Worm (Caenorhabditis elegans): Measurements from ENCODE around the gene ctr-9.

Gene ctr-9

DNA sequence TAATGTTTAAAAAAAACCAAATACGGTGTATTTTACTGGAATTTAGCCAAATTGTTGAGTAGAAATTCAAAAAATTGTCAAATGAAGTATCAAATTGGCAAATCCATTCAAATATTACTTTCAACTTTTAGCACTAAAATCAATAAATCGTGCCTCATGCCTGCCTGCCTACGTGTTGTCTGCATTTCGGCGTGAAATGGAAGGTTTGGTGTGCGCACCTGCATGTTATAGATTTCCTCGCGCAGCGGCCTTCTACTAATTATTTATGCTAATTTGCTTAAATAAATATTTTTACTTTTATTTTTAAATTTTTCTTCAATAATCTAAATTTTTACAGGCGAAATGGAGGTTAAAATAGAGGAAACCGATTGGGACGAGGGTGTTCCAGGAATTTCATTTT is 37.6 kb downstream of the ctr-9 start, which contains the start of gene ZK1098.2 (continued):
- TF ChIP-seq fkh-4 (tag; optimal IDR thresholded peaks at IDR 0.05; ENCODE audit: borderline replicate concordance) (no peak), unc-62 (GFP tag; optimal IDR thresholded peaks at IDR 0.05) (no peak), mdl-1 (tag; optimal IDR thresholded peaks at IDR 0.05) (no peak), lsy-2 (tag; optimal IDR thresholded peaks at IDR 0.05) (peak; percentile 30 to 53), snpc-4 (tag; optimal IDR thresholded peaks at IDR 0.05) (no peak), sup-37 (GFP tag; optimal IDR thresholded peaks at IDR 0.05) (no peak), ztf-11 (tag; optimal IDR thresholded peaks at IDR 0.05) (no peak), Y116A8C.19 (tag; optimal IDR thresholded peaks at IDR 0.05; ENCODE audit: borderline replicate concordance) (no peak), alr-1 (tag; optimal IDR thresholded peaks at IDR 0.05; ENCODE audit: borderline replicate concordance) (no peak), zip-4 (GFP tag; optimal IDR thresholded peaks at IDR 0.05) (no peak), ceh-90 (tag; optimal IDR thresholded peaks at IDR 0.05) (no peak), nhr-77 (tag; optimal IDR thresholded peaks at IDR 0.05) (no peak), jun-1 (tag; optimal IDR thresholded peaks at IDR 0.05) (no peak), ets-5 (GFP tag; IDR thresholded peaks at IDR 0.05) (no peak), pax-3 (tag; optimal IDR thresholded peaks at IDR 0.05) (no peak), unc-86 (tag; optimal IDR thresholded peaks at IDR 0.05) (no peak), pag-3 (tag; optimal IDR thresholded peaks at IDR 0.05; ENCODE audit: borderline replicate concordance, insufficient read depth) (no peak), mef-2 (tag; optimal IDR thresholded peaks at IDR 0.05) (no peak), C16A3.4 (tag; optimal IDR thresholded peaks at IDR 0.05) (peak; percentile 28), nhr-12 (tag; optimal IDR thresholded peaks at IDR 0.05) (no peak), mab-9 (GFP tag; IDR thresholded peaks at IDR 0.05) (no peak), tbx-2 (tag; optimal IDR thresholded peaks at IDR 0.05) (no peak), swsn-7 (tag; optimal IDR thresholded peaks at IDR 0.05) (no peak), lin-35 (GFP tag; optimal IDR thresholded peaks at IDR 0.05) (peak; percentile 22 to 32), nhr-47 (tag; optimal IDR thresholded peaks at IDR 0.05) (no peak), nhr-237 (tag; optimal IDR thresholded peaks at IDR 0.05) (no peak), efl-3 (GFP tag; optimal IDR thresholded peaks at IDR 0.05) (no peak), snu-23 (GFP tag; optimal IDR thresholded peaks at IDR 0.05) (peak; percentile 23), ceh-82 (tag; optimal IDR thresholded peaks at IDR 0.05) (no peak), ceh-88 (GFP tag; IDR thresholded peaks at IDR 0.05) (no peak), aly-2 (tag; optimal IDR thresholded peaks at IDR 0.05) (no peak), lin-39 (tag; optimal IDR thresholded peaks at IDR 0.05) (no peak), fkh-10 (GFP tag; optimal IDR thresholded peaks at IDR 0.05) (no peak), hlh-17 (GFP tag; optimal IDR thresholded peaks at IDR 0.05; ENCODE audit: borderline replicate concordance) (no peak), nhr-76 (tag; optimal IDR thresholded peaks at IDR 0.05) (no peak), hpl-2 (GFP tag; optimal IDR thresholded peaks at IDR 0.05) (no peak), blmp-1 (tag; optimal IDR thresholded peaks at IDR 0.05) (peak; percentile 46), unc-130 (tag; optimal IDR thresholded peaks at IDR 0.05) (no peak), mep-1 (tag; optimal IDR thresholded peaks at IDR 0.05) (peak; percentile 68), hlh-4 (tag; optimal IDR thresholded peaks at IDR 0.05) (no peak), nhr-90 (tag; optimal IDR thresholded peaks at IDR 0.05; ENCODE audit: poor library complexity) (no peak), ceh-8 (GFP tag; optimal IDR thresholded peaks at IDR 0.05) (no peak)

DNA sequence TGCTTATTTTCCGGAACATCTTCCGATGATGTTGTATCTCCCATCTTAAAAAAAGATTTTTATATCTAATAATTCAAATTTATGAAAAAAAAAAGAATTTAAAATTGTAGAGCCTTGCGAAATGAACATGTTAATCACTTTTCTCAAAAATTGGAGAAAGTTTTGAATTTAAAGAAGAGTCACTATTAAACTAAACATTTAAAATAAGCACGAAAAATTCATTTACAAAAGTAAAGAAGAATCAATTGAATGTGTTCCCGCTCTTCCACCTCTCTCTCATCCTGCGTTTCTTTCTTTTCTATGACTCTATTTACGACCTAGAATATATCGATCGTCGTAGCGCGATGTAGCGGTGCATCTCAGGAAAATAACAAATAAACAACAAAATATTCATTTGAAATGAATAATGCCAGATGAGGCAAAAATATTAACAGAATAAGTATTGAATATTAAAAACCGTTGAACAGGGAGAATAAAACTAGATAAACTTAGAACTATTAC is 47.5 kb downstream of the ctr-9 start, which contains the start of gene ZK1098.3:
TSS of gene ZK1098.3 (minus strand) at position 51 of the 501 bp plus-strand sequence.
- TF ChIP-seq sox-4 (tag; optimal IDR thresholded peaks at IDR 0.05), result no peak
- TF ChIP-seq aly-2 (tag; optimal IDR thresholded peaks at IDR 0.05), result no peak
- TF ChIP-seq ces-1 (GFP tag; optimal IDR thresholded peaks at IDR 0.05), result no peak
- TF ChIP-seq blmp-1 (tag; optimal IDR thresholded peaks at IDR 0.05), result peak; percentile 15
- TF ChIP-seq ztf-4 (tag; optimal IDR thresholded peaks at IDR 0.05), result no peak
- no peak for TF ChIP-seq nhr-20 (tag; optimal IDR thresholded peaks at IDR 0.05)
- TF ChIP-seq lin-35 (GFP tag; optimal IDR thresholded peaks at IDR 0.05), result peak in 1 of 2 experiments; percentile 12
- no peak for TF ChIP-seq mab-9 (GFP tag; IDR thresholded peaks at IDR 0.05)
- TF ChIP-seq elt-3 (tag; optimal IDR thresholded peaks at IDR 0.05), result no peak
- no peak for TF ChIP-seq nhr-76 (tag; optimal IDR thresholded peaks at IDR 0.05)
- TF ChIP-seq efl-1 (optimal IDR thresholded peaks at IDR 0.05), result peak; percentile 12 to 24
- TF ChIP-seq efl-1 (GFP tag; optimal IDR thresholded peaks at IDR 0.05 in 1 of 2), result peak in 1 of 2 experiments; percentile 14
- peak in 2 of 3 experiments; percentile 9 to 45 for TF ChIP-seq dpl-1 (GFP tag; optimal IDR thresholded peaks at IDR 0.05)
- TF ChIP-seq unc-62 (GFP tag; optimal IDR thresholded peaks at IDR 0.05), result no peak
- no peak for TF ChIP-seq fos-1 (tag; optimal IDR thresholded peaks at IDR 0.05)
- TF ChIP-seq mep-1 (tag; optimal IDR thresholded peaks at IDR 0.05), result peak; percentile 49
- TF ChIP-seq efl-3 (GFP tag; optimal IDR thresholded peaks at IDR 0.05), result no peak
- TF ChIP-seq lin-13 (GFP tag; optimal IDR thresholded peaks at IDR 0.05), result no peak
- no peak for TF ChIP-seq hlh-4 (tag; optimal IDR thresholded peaks at IDR 0.05)
- TF ChIP-seq fkh-4 (tag; optimal IDR thresholded peaks at IDR 0.05; ENCODE audit: borderline replicate concordance), result no peak
- TF ChIP-seq ets-5 (GFP tag; IDR thresholded peaks at IDR 0.05), result no peak
